Worm (Caenorhabditis elegans) whole organism, young adult: ENCODE results near the gene F40G9.18.
A peak's percentile ranks its signal among the peaks of the same experiment; 100 is the strongest.

Experiments used
- B0019.2 ChIP-seq: fragments of 200-800 bp; sonication (Bioruptor generic); conservative IDR thresholded peaks from 2 replicates; pipeline ENCODE4 v1.3.6; 2022; ENCODE audit warnings: missing genetic modification reagents, missing genetic modification characterization, missing compliant biosample characterization
- F10E7.11 ChIP-seq: sonication (generic microtip); optimal IDR thresholded peaks from 2 replicates; lab custom pipeline; 2017; ENCODE audit warnings: mild to moderate bottlenecking, missing genetic modification characterization, moderate library complexity, missing compliant biosample characterization
- F49E8.2 ChIP-seq: sonication (generic microtip); optimal IDR thresholded peaks from 3 replicates; lab custom pipeline; 2017; ENCODE audit warnings: missing genetic modification characterization, mild to moderate bottlenecking, missing compliant biosample characterization, antibody characterized with exemption, moderate library complexity; ENCODE audit not compliant: insufficient read depth
- F55B11.4 ChIP-seq: sonication (generic microtip); optimal IDR thresholded peaks from 2 replicates; lab custom pipeline; 2016; ENCODE audit warnings: missing compliant biosample characterization, missing genetic modification characterization, borderline replicate concordance; ENCODE audit not compliant: insufficient read depth
- F57C9.4 ChIP-seq: sonication (generic microtip); optimal IDR thresholded peaks from 2 replicates; lab custom pipeline; 2017; ENCODE audit warnings: mild to moderate bottlenecking, missing genetic modification characterization, missing compliant biosample characterization
- T07F8.4 ChIP-seq: sonication (generic microtip); optimal IDR thresholded peaks from 2 replicates; lab custom pipeline; 2016; ENCODE audit warnings: mild to moderate bottlenecking, missing genetic modification characterization, moderate library complexity, missing compliant biosample characterization
- Y79H2A.3 ChIP-seq: fragments of 200-800 bp; sonication (Bioruptor generic); conservative IDR thresholded peaks from 2 replicates; pipeline ENCODE4 v1.3.6; 2022; ENCODE audit warnings: missing genetic modification reagents, missing genetic modification characterization, missing compliant biosample characterization
- ZK185.1 ChIP-seq: sonication (generic microtip); optimal IDR thresholded peaks from 2 replicates; lab custom pipeline; 2016; ENCODE audit warnings: mild to moderate bottlenecking, missing genetic modification characterization, missing compliant biosample characterization; ENCODE audit not compliant: poor library complexity, severe bottlenecking
- aptf-2 ChIP-seq: fragments of 200-800 bp; sonication (Bioruptor generic); conservative IDR thresholded peaks from 2 replicates; pipeline ENCODE4 v1.3.6; 2022; ENCODE audit warnings: missing genetic modification reagents, missing genetic modification characterization, missing compliant biosample characterization
- athp-1 ChIP-seq: sonication (generic microtip); optimal IDR thresholded peaks from 2 replicates; lab custom pipeline; 2017; ENCODE audit warnings: mild to moderate bottlenecking, missing genetic modification characterization, missing compliant biosample characterization
- attf-5 ChIP-seq: fragments of 200-800 bp; sonication (Bioruptor generic); optimal IDR thresholded peaks from 2 replicates; lab custom pipeline; 2018; ENCODE audit warnings: mild to moderate bottlenecking, missing genetic modification characterization, missing compliant biosample characterization
- bed-1 ChIP-seq: fragments of 200-800 bp; sonication (Bioruptor generic); IDR thresholded peaks from 2 replicates; pipeline ENCODE4 v1.3.6; 2022; ENCODE audit warnings: missing genetic modification reagents, missing genetic modification characterization, missing compliant biosample characterization
- ceh-58 ChIP-seq: fragments of 200-800 bp; sonication (Bioruptor generic); IDR thresholded peaks from 2 replicates; pipeline ENCODE4 v1.3.6; 2022; ENCODE audit warnings: missing genetic modification characterization, missing compliant biosample characterization
- chd-7 ChIP-seq: sonication (generic microtip); optimal IDR thresholded peaks from 2 replicates; lab custom pipeline; 2016; ENCODE audit warnings: mild to moderate bottlenecking, missing genetic modification characterization, moderate library complexity, missing compliant biosample characterization
- dox-1 ChIP-seq: fragments of 200-800 bp; sonication (Bioruptor generic); IDR thresholded peaks from 2 replicates; pipeline ENCODE4 v1.3.6; 2022; ENCODE audit warnings: missing genetic modification reagents, missing genetic modification characterization, missing compliant biosample characterization
- egl-44 ChIP-seq: fragments of 200-800 bp; sonication (Bioruptor generic); IDR thresholded peaks from 2 replicates; pipeline ENCODE4 v1.3.6; 2022; ENCODE audit warnings: missing genetic modification reagents, missing genetic modification characterization, missing compliant biosample characterization
- hlh-26 ChIP-seq: fragments of 200-800 bp; sonication (Bioruptor generic); conservative IDR thresholded peaks from 2 replicates; pipeline ENCODE4 v1.3.6; 2022; ENCODE audit warnings: missing genetic modification reagents, missing genetic modification characterization, missing compliant biosample characterization
- lin-26 ChIP-seq: fragments of 200-800 bp; sonication (Bioruptor generic); IDR thresholded peaks from 2 replicates; pipeline ENCODE4 v1.3.6; 2022; ENCODE audit warnings: missing genetic modification reagents, missing genetic modification characterization, missing compliant biosample characterization
- lsl-1 ChIP-seq: fragments of 200-800 bp; sonication (Bioruptor generic); optimal IDR thresholded peaks from 2 replicates; lab custom pipeline; 2018; ENCODE audit warnings: mild to moderate bottlenecking, missing genetic modification characterization, moderate library complexity, missing compliant biosample characterization
- lsy-27 ChIP-seq: sonication (generic microtip); optimal IDR thresholded peaks from 2 replicates; lab custom pipeline; 2017; ENCODE audit warnings: missing genetic modification characterization, mild to moderate bottlenecking, missing compliant biosample characterization, antibody characterized with exemption, missing genotype, borderline replicate concordance; ENCODE audit not compliant: insufficient read depth
- madf-10 ChIP-seq: sonication (generic microtip); optimal IDR thresholded peaks from 2 replicates; lab custom pipeline; 2016; ENCODE audit warnings: mild to moderate bottlenecking, missing genetic modification characterization, missing compliant biosample characterization
- madf-6 ChIP-seq: fragments of 200-800 bp; sonication (Bioruptor generic); IDR thresholded peaks from 2 replicates; pipeline ENCODE4 v1.3.6; 2022; ENCODE audit warnings: missing genetic modification reagents, missing genetic modification characterization, missing compliant biosample characterization
- nfya-1 ChIP-seq: sonication (generic microtip); optimal IDR thresholded peaks from 2 replicates; lab custom pipeline; 2017; ENCODE audit warnings: antibody characterized with exemption, missing compliant biosample characterization, missing genetic modification characterization, borderline replicate concordance; ENCODE audit not compliant: insufficient read depth
- nfya-2 ChIP-seq: fragments of 200-800 bp; sonication (Bioruptor generic); IDR thresholded peaks from 2 replicates; pipeline ENCODE4 v1.3.6; 2022; ENCODE audit warnings: missing genetic modification reagents, missing genetic modification characterization, missing compliant biosample characterization
- nfyb-1 ChIP-seq: fragments of 200-800 bp; sonication (Bioruptor generic); IDR thresholded peaks from 2 replicates; pipeline ENCODE4 v1.3.6; 2022; ENCODE audit warnings: missing genetic modification reagents, missing genetic modification characterization, missing compliant biosample characterization
- nhr-179 ChIP-seq: sonication (generic microtip); optimal IDR thresholded peaks from 2 replicates; lab custom pipeline; 2016; ENCODE audit warnings: mild to moderate bottlenecking, missing genetic modification characterization, missing compliant biosample characterization
- nhr-90 ChIP-seq: sonication (generic microtip); optimal IDR thresholded peaks from 2 replicates; lab custom pipeline; 2016; ENCODE audit warnings: missing genotype, mild to moderate bottlenecking, missing genetic modification characterization, missing compliant biosample characterization
- pbrm-1 ChIP-seq: fragments of 200-800 bp; sonication (Bioruptor generic); IDR thresholded peaks from 2 replicates; pipeline ENCODE4 v1.3.6; 2022; ENCODE audit warnings: missing genetic modification reagents, missing genetic modification characterization, missing compliant biosample characterization
- rcor-1 ChIP-seq: fragments of 200-800 bp; sonication (Bioruptor generic); IDR thresholded peaks from 2 replicates; pipeline ENCODE4 v1.3.6; 2022; ENCODE audit warnings: missing genetic modification reagents, missing genetic modification characterization, missing compliant biosample characterization
- somi-1 ChIP-seq: fragments of 200-800 bp; sonication (Bioruptor generic); optimal IDR thresholded peaks from 2 replicates; lab custom pipeline; 2018; ENCODE audit warnings: mild to moderate bottlenecking, missing genetic modification characterization, missing compliant biosample characterization
- tbx-9 ChIP-seq: sonication (generic microtip); optimal IDR thresholded peaks from 2 replicates; lab custom pipeline; 2016; ENCODE audit warnings: borderline replicate concordance, missing genetic modification characterization, inconsistent platforms, missing compliant biosample characterization
- ztf-25 ChIP-seq: fragments of 200-800 bp; sonication (Bioruptor generic); IDR thresholded peaks from 2 replicates; pipeline ENCODE4 v1.3.6; 2022; ENCODE audit warnings: missing genetic modification reagents, missing genetic modification characterization, missing compliant biosample characterization
- ztf-6 ChIP-seq: fragments of 200-800 bp; sonication (Bioruptor generic); IDR thresholded peaks from 2 replicates; pipeline ENCODE4 v1.3.6; 2022; ENCODE audit warnings: missing genetic modification reagents, missing genetic modification characterization, missing compliant biosample characterization

F40G9.18 gene

ce11 chrIII:207023-207422, 37.6 kb upstream of the F40G9.18 start, which contains the start of gene W10C4.1:
Gene W10C4.1 (minus strand): TSS chrIII:207123.
- no peak for TF ChIP-seq ceh-58 (GFP tag; lab: Robert Waterston, UW)
- TF ChIP-seq nfya-1 (tag; lab: Kevin White, UChicago), result no peak
- no peak for TF ChIP-seq nfyb-1 (GFP tag; lab: Robert Waterston, UW)
- TF ChIP-seq dox-1, result no peak
- no peak for TF ChIP-seq nhr-179
- TF ChIP-seq lin-26 (GFP tag; lab: Robert Waterston, UW), result no peak
- no peak for TF ChIP-seq aptf-2 (GFP tag; lab: Robert Waterston, UW)
- TF ChIP-seq egl-44, result no peak
- no peak for TF ChIP-seq F10E7.11
- no peak for TF ChIP-seq attf-5 (GFP tag; lab: Kevin White, UChicago)
- TF ChIP-seq tbx-9, result no peak
- no peak for TF ChIP-seq somi-1 (GFP tag; lab: Kevin White, UChicago)
- TF ChIP-seq ztf-25 (GFP tag; lab: Robert Waterston, UW), result no peak

- TF ChIP-seq chd-7 (no peak), hlh-26 (GFP tag; lab: Robert Waterston, UW) (no peak), lsl-1 (GFP tag; lab: Kevin White, UChicago) (no peak), madf-6 (GFP tag; lab: Robert Waterston, UW) (0 out of 2 replicates have a peak, but pooled peaks have one; percentile 10)
Observed at ce11 chrIII:203953-204352, 34.6 kb upstream of the F40G9.18 start.

ce11 chrIII:194160-194559, 24.8 kb upstream of the F40G9.18 start, which contains the start of gene F40G9.17:
Gene F40G9.17 (plus strand): TSS chrIII:194460.
- TF ChIP-seq bed-1 (GFP tag; lab: Robert Waterston, UW), result no peak
- TF ChIP-seq F55B11.4 (tag; lab: Kevin White, UChicago), result no peak
- TF ChIP-seq nfya-2 (GFP tag; lab: Robert Waterston, UW), result no peak
- no peak for TF ChIP-seq Y79H2A.3 (GFP tag; lab: Robert Waterston, UW)
- TF ChIP-seq, all 124 proteins: peak for 0

ce11 chrIII:191803-192202, 22.4 kb upstream of the F40G9.18 start, which contains the start of gene sec-20:
Gene sec-20 (plus strand): TSS chrIII:192103.
- TF ChIP-seq nhr-90 (tag; lab: Kevin White, UChicago) (no peak), madf-10 (tag; lab: Kevin White, UChicago) (no peak), F57C9.4 (tag; lab: Kevin White, UChicago) (no peak), F49E8.2 (tag; lab: Kevin White, UChicago) (no peak), ztf-6 (GFP tag; lab: Robert Waterston, UW) (no peak), ZK185.1 (tag; lab: Kevin White, UChicago) (no peak), pbrm-1 (GFP tag; lab: Robert Waterston, UW) (no peak), B0019.2 (GFP tag; lab: Robert Waterston, UW) (no peak), lsy-27 (tag; lab: Kevin White, UChicago) (no peak), T07F8.4 (tag; lab: Kevin White, UChicago) (no peak)
- TF ChIP-seq, all 124 proteins: peak for 0

ce11 chrIII:190686-191085, 21.3 kb upstream of the F40G9.18 start, which contains the start of gene cox-17:
Gene cox-17 (plus strand): TSS chrIII:190986.
- TF ChIP-seq athp-1 (tag; lab: Kevin White, UChicago), result peak; percentile 54
- TF ChIP-seq rcor-1 (GFP tag; lab: Robert Waterston, UW), result no peak
